Worm (Caenorhabditis elegans): ENCODE measurements around the gene C02F4.5.

ce11 chrIV:10571020-10571419 lies 47.1 kb upstream of the C02F4.5 start:
- TF ChIP-seq set-16 (GFP tag; IDR thresholded peaks at IDR 0.05) (no peak), mes-2 (tag; optimal IDR thresholded peaks at IDR 0.05; ENCODE audit: poor library complexity, severe bottlenecking) (no peak)
